Worm (Caenorhabditis elegans) whole organism, midembryonic: ENCODE data around the gene cutl-19.

ENCODE experiments used
- T22C8.4 ChIP-seq: fragments of 200-800 bp; sonication (Bioruptor generic); IDR thresholded peaks from 2 replicates; pipeline ENCODE4 v1.3.6; 2022; ENCODE audit warnings: missing genetic modification characterization, missing compliant biosample characterization
- cog-1 ChIP-seq: sonication (generic microtip); optimal IDR thresholded peaks from 2 replicates; lab custom pipeline; 2016; ENCODE audit warnings: missing genetic modification characterization, missing compliant biosample characterization
- flt-1 ChIP-seq: fragments of 200-800 bp; sonication (Bioruptor generic); IDR thresholded peaks from 2 replicates; pipeline ENCODE4 v1.3.6; 2022; ENCODE audit warnings: missing genetic modification characterization, missing compliant biosample characterization
- klf-2 ChIP-seq: fragments of 200-800 bp; sonication (Bioruptor generic); conservative IDR thresholded peaks from 2 replicates; pipeline ENCODE4 v1.3.6; 2022; ENCODE audit warnings: missing genetic modification reagents, missing genetic modification characterization, missing compliant biosample characterization
- med-1 ChIP-seq: sonication (generic microtip); optimal IDR thresholded peaks from 2 replicates; lab custom pipeline; 2017; ENCODE audit warnings: missing genetic modification characterization, mild to moderate bottlenecking, missing compliant biosample characterization, antibody characterized with exemption, missing genetic modification reagents; ENCODE audit not compliant: insufficient read depth
- ref-1 ChIP-seq: fragments of 200-800 bp; sonication (Bioruptor generic); conservative IDR thresholded peaks from 2 replicates; pipeline ENCODE4 v1.3.6; 2022; ENCODE audit warnings: missing genetic modification reagents, missing genetic modification characterization, missing compliant biosample characterization
- tab-1 ChIP-seq: fragments of 200-800 bp; sonication (Bioruptor generic); IDR thresholded peaks from 2 replicates; pipeline ENCODE4 v1.3.6; 2022; ENCODE audit warnings: missing genetic modification characterization, missing compliant biosample characterization
- ztf-23 ChIP-seq: fragments of 200-800 bp; sonication (Bioruptor generic); IDR thresholded peaks from 2 replicates; pipeline ENCODE4 v1.3.6; 2022; ENCODE audit warnings: missing genetic modification reagents, missing genetic modification characterization, missing compliant biosample characterization
- ztf-29 ChIP-seq: fragments of 200-800 bp; sonication (Bioruptor generic); IDR thresholded peaks from 2 replicates; pipeline ENCODE4 v1.3.6; 2022; ENCODE audit warnings: missing genetic modification reagents, missing genetic modification characterization, missing compliant biosample characterization

The cutl-19 gene

DNA sequence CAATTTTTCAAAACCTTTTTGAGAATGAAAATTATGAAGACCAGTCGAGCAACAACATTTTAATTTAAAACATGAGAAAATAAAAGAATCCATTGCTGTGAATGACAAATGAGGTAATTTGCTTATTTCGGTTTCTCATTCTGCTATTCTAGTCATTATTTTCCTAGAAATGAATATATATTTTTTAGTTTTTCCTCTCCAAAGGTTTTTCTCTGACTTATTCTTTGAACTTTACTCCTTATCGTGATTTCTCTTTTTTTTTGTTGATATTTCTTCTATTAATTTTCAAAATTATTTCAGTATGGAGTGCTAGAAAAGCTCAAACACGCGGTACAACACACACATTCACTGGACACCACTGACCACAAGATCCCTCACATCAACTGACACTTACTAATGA is 31.8 kb downstream of the cutl-19 start, which contains the start of gene pup-2:
pup-2 (plus strand) TSS at position 301 of the 400 bp plus-strand sequence.
- no peak for TF ChIP-seq ref-1 (GFP tag; lab: Robert Waterston, UW)
- no peak for TF ChIP-seq cog-1
- no peak for TF ChIP-seq tab-1
- no peak for TF ChIP-seq flt-1 (GFP tag; lab: Robert Waterston, UW)

DNA sequence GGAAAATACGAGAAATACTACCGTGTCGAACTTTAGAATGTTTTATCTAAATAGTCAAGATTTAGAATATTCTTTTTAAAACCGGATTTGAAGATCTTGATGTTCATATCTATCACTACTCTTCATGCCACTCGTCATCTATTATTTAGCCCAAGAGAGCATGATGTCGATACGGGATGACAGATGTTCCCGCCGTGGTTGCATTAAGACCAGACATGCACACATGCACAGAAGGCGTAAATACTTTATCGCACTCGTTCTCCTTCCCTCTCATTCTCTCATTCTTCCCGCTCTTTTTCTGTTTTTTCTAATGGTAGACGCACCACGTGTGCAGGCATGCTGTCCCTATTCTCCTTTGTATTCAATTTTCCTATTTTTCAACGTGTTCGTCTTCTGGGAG is 34.0 kb downstream of the cutl-19 start:
- TF ChIP-seq flt-1 (GFP tag; lab: Robert Waterston, UW) (no peak), cog-1 (no peak), med-1 (GFP tag; lab: Kevin White, UChicago) (no peak), ztf-23 (GFP tag; lab: Robert Waterston, UW) (no peak), T22C8.4 (GFP tag; lab: Robert Waterston, UW) (no peak), ztf-29 (GFP tag; lab: Robert Waterston, UW) (no peak)

DNA sequence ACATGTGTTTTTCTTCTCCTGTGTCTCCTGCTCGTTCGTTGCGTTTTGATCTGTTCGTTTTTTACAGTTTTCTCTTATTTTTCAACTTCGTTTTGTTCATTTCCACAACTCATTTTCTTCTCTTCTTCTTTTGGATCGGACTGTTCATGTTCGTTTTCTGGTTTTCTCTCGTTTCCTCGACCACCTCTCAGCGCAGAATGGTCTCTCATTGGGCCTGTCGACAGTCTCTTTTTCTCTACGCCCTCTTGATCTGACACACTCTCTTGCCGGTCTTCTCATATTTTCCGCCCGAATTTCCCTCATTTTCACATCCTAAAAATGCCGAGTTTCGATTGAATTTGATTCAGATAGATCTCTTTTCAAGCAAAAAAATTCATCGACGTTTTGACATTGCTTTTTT is 35.8 kb downstream of the cutl-19 start:
- no peak for TF ChIP-seq tab-1

DNA sequence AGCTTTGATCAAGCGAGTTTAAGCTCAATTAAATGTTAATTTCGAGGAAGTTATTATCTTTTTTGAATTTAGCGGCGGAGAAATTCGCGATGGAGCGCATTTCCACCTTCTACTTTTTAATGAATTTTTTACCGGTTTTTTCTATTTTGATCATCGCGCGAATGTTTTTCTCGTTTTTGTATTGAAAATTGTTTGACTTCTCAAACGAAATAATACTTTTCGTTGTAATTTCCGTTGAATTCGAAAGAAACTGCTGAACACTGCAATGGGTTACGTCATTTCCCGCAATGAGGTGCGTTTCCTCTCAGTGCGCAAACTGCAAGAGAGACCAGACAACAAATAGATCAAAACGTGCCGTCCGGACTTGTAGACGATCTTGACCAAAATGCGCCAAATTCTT is 36.2 kb downstream of the cutl-19 start:
- TF ChIP-seq cog-1 (no peak), ref-1 (GFP tag; lab: Robert Waterston, UW) (no peak), med-1 (GFP tag; lab: Kevin White, UChicago) (no peak), ztf-29 (GFP tag; lab: Robert Waterston, UW) (no peak), tab-1 (no peak), flt-1 (GFP tag; lab: Robert Waterston, UW) (no peak), T22C8.4 (GFP tag; lab: Robert Waterston, UW) (no peak)

- TF ChIP-seq ztf-23 (GFP tag; lab: Robert Waterston, UW) (0 out of 2 replicates have a peak, but pooled peaks have one; percentile 40), tab-1 (no peak)
Measured at ce11 chrIII:5180588-5180987, 36.8 kb downstream of the cutl-19 start.

- TF ChIP-seq cog-1 = no peak
- no peak for TF ChIP-seq ztf-23 (GFP tag; lab: Robert Waterston, UW)
- TF ChIP-seq klf-2 (GFP tag; lab: Robert Waterston, UW) = no peak
- TF ChIP-seq tab-1 = no peak
- TF ChIP-seq T22C8.4 (GFP tag; lab: Robert Waterston, UW) = no peak
- no peak for TF ChIP-seq ztf-29 (GFP tag; lab: Robert Waterston, UW)
- no peak for TF ChIP-seq med-1 (GFP tag; lab: Kevin White, UChicago)
Measured at ce11 chrIII:5179166-5179565, 38.2 kb downstream of the cutl-19 start.

ce11 chrIII:5173622-5174021 is 43.8 kb downstream of the cutl-19 start, which contains the start of gene cid-1:
TSS of gene cid-1 (plus strand) at chrIII:5173922.
- TF ChIP-seq med-1 (GFP tag; lab: Kevin White, UChicago) = no peak
- TF ChIP-seq tab-1 = no peak
- TF ChIP-seq cog-1 = no peak
- TF ChIP-seq T22C8.4 (GFP tag; lab: Robert Waterston, UW) = no peak
- TF ChIP-seq ztf-23 (GFP tag; lab: Robert Waterston, UW) = no peak
- TF ChIP-seq flt-1 (GFP tag; lab: Robert Waterston, UW) = no peak
- no peak for TF ChIP-seq ref-1 (GFP tag; lab: Robert Waterston, UW)
- no peak for TF ChIP-seq klf-2 (GFP tag; lab: Robert Waterston, UW)
- no peak for TF ChIP-seq ztf-29 (GFP tag; lab: Robert Waterston, UW)

- TF ChIP-seq ztf-23 (GFP tag; lab: Robert Waterston, UW) (no peak), flt-1 (GFP tag; lab: Robert Waterston, UW) (no peak), T22C8.4 (GFP tag; lab: Robert Waterston, UW) (no peak), klf-2 (GFP tag; lab: Robert Waterston, UW) (no peak), ztf-29 (GFP tag; lab: Robert Waterston, UW) (no peak), med-1 (GFP tag; lab: Kevin White, UChicago) (no peak), tab-1 (no peak), ref-1 (GFP tag; lab: Robert Waterston, UW) (no peak), cog-1 (no peak)
Measured at ce11 chrIII:5173139-5173538, 44.3 kb downstream of the cutl-19 start, which contains the start of gene emb-1. TSS of gene emb-1 (plus strand) at chrIII:5173439.

DNA sequence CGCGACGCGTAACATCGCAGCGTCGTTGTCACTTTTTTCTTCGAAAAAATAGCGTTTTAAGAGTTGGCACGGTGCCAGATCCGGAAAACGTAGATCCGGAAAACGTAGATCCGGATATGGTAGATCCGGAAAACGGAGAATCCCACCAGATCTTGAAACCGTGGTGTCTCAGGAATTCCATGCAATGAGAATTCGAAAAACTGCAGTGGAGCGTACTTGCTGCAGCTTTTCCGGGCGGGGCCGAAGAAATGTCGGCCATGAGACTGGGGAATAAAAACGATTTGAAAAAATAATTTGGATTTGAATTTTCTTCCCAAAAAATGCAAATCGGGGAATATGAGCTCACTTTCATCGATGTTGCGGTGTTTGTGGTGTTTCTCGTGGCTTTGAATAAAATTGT is 44.9 kb downstream of the cutl-19 start, which contains the start of gene K10D2.5:
K10D2.5 (plus strand) TSS at position 251 of the 400 bp plus-strand sequence.
- TF ChIP-seq klf-2 (GFP tag; lab: Robert Waterston, UW) (peak; percentile 86), med-1 (GFP tag; lab: Kevin White, UChicago) (no peak), cog-1 (peak; percentile 68), ztf-29 (GFP tag; lab: Robert Waterston, UW) (peak; percentile 76), ztf-23 (GFP tag; lab: Robert Waterston, UW) (peak; percentile 91), flt-1 (GFP tag; lab: Robert Waterston, UW) (peak; percentile 93), ref-1 (GFP tag; lab: Robert Waterston, UW) (peak; percentile 54), tab-1 (peak; percentile 74; the same call in 1 of the 2 replicates), T22C8.4 (GFP tag; lab: Robert Waterston, UW) (peak; percentile 68; the same call in 1 of the 2 replicates)

DNA sequence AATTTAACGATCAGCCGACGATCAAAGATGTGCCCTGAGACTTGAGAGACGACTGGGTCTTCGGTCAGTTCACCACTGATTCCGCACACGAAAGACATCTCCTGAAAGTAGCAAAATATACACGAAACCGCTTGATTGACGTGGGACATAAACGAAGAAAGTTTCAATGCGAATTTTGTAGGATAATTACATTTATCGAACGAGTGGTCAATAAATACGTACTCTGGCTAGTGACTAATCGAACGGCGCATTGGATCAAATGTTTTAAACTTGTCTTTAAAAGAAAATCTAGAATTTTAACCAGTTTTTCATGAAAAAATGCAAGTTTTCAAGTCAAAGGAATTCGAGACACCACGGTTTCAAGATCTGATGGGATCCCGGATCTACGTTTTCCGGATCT is 45.5 kb downstream of the cutl-19 start, which contains the start of gene prp-19:
prp-19 (minus strand) TSS at position 101 of the 400 bp plus-strand sequence.
- TF ChIP-seq T22C8.4 (GFP tag; lab: Robert Waterston, UW) = no peak
- no peak for TF ChIP-seq ref-1 (GFP tag; lab: Robert Waterston, UW)
- TF ChIP-seq tab-1 = no peak
- no peak for TF ChIP-seq ztf-23 (GFP tag; lab: Robert Waterston, UW)
- no peak for TF ChIP-seq klf-2 (GFP tag; lab: Robert Waterston, UW)
- no peak for TF ChIP-seq cog-1
- no peak for TF ChIP-seq med-1 (GFP tag; lab: Kevin White, UChicago)
- TF ChIP-seq flt-1 (GFP tag; lab: Robert Waterston, UW) = no peak
- no peak for TF ChIP-seq ztf-29 (GFP tag; lab: Robert Waterston, UW)
